Fruit fly (Drosophila melanogaster) whole organism, prepupa: Measurements from ENCODE around the gene CG13733.

Source experiments
- Blimp-1 ChIP-seq: fragments of 200-800 bp; sonication (Bioruptor generic); optimal IDR thresholded peaks from 3 replicates; lab custom pipeline; 2017; ENCODE audit warnings: missing biosample characterization, missing genetic modification characterization, mild to moderate bottlenecking, moderate library complexity, missing genetic modification reagents
- CG10631 ChIP-seq: fragments of 200-800 bp; sonication (Bioruptor generic); optimal IDR thresholded peaks from 2 replicates; lab custom pipeline; 2016; ENCODE audit warnings: missing biosample characterization, missing genetic modification characterization
- CG11294 ChIP-seq: fragments of 200-800 bp; sonication (Bioruptor generic); IDR thresholded peaks from 2 replicates; pipeline ENCODE4 v1.3.6; 2022; ENCODE audit warnings: missing biosample characterization, missing genetic modification characterization
- CG15336 ChIP-seq: fragments of 200-800 bp; sonication (Bioruptor generic); IDR thresholded peaks from 2 replicates; pipeline ENCODE4 v1.3.6; 2022; ENCODE audit warnings: missing biosample characterization, missing genetic modification characterization
- CG1621 ChIP-seq: fragments of 200-800 bp; sonication (Bioruptor generic); optimal IDR thresholded peaks from 3 replicates; lab custom pipeline; 2018; ENCODE audit warnings: missing biosample characterization, mild to moderate bottlenecking, missing genetic modification characterization
- CG16779 ChIP-seq: fragments of 200-800 bp; sonication (Bioruptor generic); optimal IDR thresholded peaks from 3 replicates; lab custom pipeline; 2017; ENCODE audit warnings: missing biosample characterization, mild to moderate bottlenecking, missing genetic modification characterization
- CG3032 ChIP-seq: fragments of 200-800 bp; optimal IDR thresholded peaks from 2 replicates; lab custom pipeline; 2019; ENCODE audit warnings: missing biosample characterization, mild to moderate bottlenecking, missing genetic modification characterization, moderate library complexity
- CG32006 ChIP-seq: fragments of 200-800 bp; sonication (Bioruptor generic); optimal IDR thresholded peaks from 3 replicates; lab custom pipeline; 2017; ENCODE audit warnings: missing biosample characterization, mild to moderate bottlenecking, missing genetic modification characterization
- CG4318 ChIP-seq: fragments of 200-800 bp; sonication (Bioruptor generic); optimal IDR thresholded peaks from 3 replicates; lab custom pipeline; 2017; ENCODE audit warnings: missing biosample characterization, mild to moderate bottlenecking, missing genetic modification characterization
- CG6276 ChIP-seq: fragments of 200-800 bp; sonication (Bioruptor generic); optimal IDR thresholded peaks from 2 replicates; lab custom pipeline; 2017; ENCODE audit warnings: missing biosample characterization, mild to moderate bottlenecking, missing genetic modification characterization
- CG6792 ChIP-seq: fragments of 200-800 bp; sonication (Bioruptor generic); optimal IDR thresholded peaks from 3 replicates; lab custom pipeline; 2016; ENCODE audit warnings: missing biosample characterization, missing genetic modification characterization
- CG6854 ChIP-seq: fragments of 200-800 bp; sonication (Bioruptor generic); optimal IDR thresholded peaks from 2 replicates; lab custom pipeline; 2017; ENCODE audit warnings: missing biosample characterization, mild to moderate bottlenecking, missing genetic modification characterization
- CG7368 ChIP-seq: fragments of 200-800 bp; sonication (Bioruptor generic); optimal IDR thresholded peaks from 3 replicates; lab custom pipeline; 2016; ENCODE audit warnings: missing biosample characterization, missing genetic modification characterization
- CG8632 ChIP-seq: fragments of 200-800 bp; sonication (Bioruptor generic); optimal IDR thresholded peaks from 3 replicates; lab custom pipeline; 2016; ENCODE audit warnings: missing biosample characterization, missing genetic modification characterization
- Eip75B ChIP-seq: fragments of 200-800 bp; sonication (Bioruptor generic); optimal IDR thresholded peaks from 3 replicates; lab custom pipeline; 2016; ENCODE audit warnings: missing biosample characterization, missing genetic modification characterization
- Eip78C ChIP-seq: fragments of 200-800 bp; sonication (Bioruptor generic); peaks from one replicate; lab custom pipeline; 2016; ENCODE audit warnings: missing biosample characterization, missing genetic modification characterization
- Eip93F ChIP-seq: fragments of 200-800 bp; sonication (Bioruptor generic); optimal IDR thresholded peaks from 2 replicates; lab custom pipeline; 2016; ENCODE audit warnings: missing biosample characterization, mild to moderate bottlenecking, missing genetic modification characterization
- Ets21C ChIP-seq: fragments of 200-800 bp; sonication (Bioruptor generic); optimal IDR thresholded peaks from 3 replicates; lab custom pipeline; 2016; ENCODE audit warnings: missing biosample characterization, missing genetic modification characterization
- Gug ChIP-seq: fragments of 200-800 bp; sonication (Bioruptor generic); IDR thresholded peaks from 2 replicates; pipeline ENCODE4 v1.3.6; 2022; ENCODE audit warnings: missing biosample characterization, missing genetic modification characterization
- Hr38 ChIP-seq: sonication (Bioruptor generic); optimal IDR thresholded peaks from 2 replicates; lab custom pipeline; 2016; ENCODE audit warnings: missing biosample characterization, missing genetic modification characterization
- Lpt ChIP-seq: fragments of 200-800 bp; sonication (Bioruptor generic); optimal IDR thresholded peaks from 3 replicates; lab custom pipeline; 2016; ENCODE audit warnings: missing biosample characterization, missing genetic modification characterization
- Met ChIP-seq: fragments of 200-800 bp; sonication (Bioruptor generic); optimal IDR thresholded peaks from 3 replicates; lab custom pipeline; 2016; ENCODE audit warnings: missing biosample characterization, missing genetic modification characterization
- OdsH ChIP-seq: fragments of 200-800 bp; sonication (Bioruptor generic); optimal IDR thresholded peaks from 3 replicates; lab custom pipeline; 2016; ENCODE audit warnings: missing biosample characterization, missing genetic modification characterization
- Smox ChIP-seq: fragments of 200-800 bp; sonication (Bioruptor generic); optimal IDR thresholded peaks from 3 replicates; lab custom pipeline; 2016; ENCODE audit warnings: missing biosample characterization, missing genetic modification characterization
- Sox14 ChIP-seq: fragments of 200-800 bp; sonication (Bioruptor generic); optimal IDR thresholded peaks from 3 replicates; lab custom pipeline; 2016; ENCODE audit warnings: missing biosample characterization, missing genetic modification characterization
- acj6 ChIP-seq: fragments of 200-800 bp; sonication (Bioruptor generic); optimal IDR thresholded peaks from 3 replicates; lab custom pipeline; 2016; ENCODE audit warnings: missing biosample characterization, missing genetic modification characterization
- cyc ChIP-seq: fragments of 200-800 bp; sonication (Bioruptor generic); optimal IDR thresholded peaks from 3 replicates; lab custom pipeline; 2016; ENCODE audit warnings: missing biosample characterization, missing genetic modification characterization
- dsx ChIP-seq: fragments of 200-800 bp; optimal IDR thresholded peaks from 3 replicates; lab custom pipeline; 2019; ENCODE audit warnings: missing biosample characterization, mild to moderate bottlenecking, missing genetic modification characterization, moderate library complexity; ENCODE audit not compliant: poor library complexity, severe bottlenecking
- eg ChIP-seq: fragments of 200-800 bp; sonication (Bioruptor generic); IDR thresholded peaks from 3 replicates; pipeline ENCODE4 v1.3.6; 2022; ENCODE audit warnings: missing biosample characterization, missing genetic modification characterization
- esn ChIP-seq: fragments of 200-800 bp; sonication (Bioruptor generic); optimal IDR thresholded peaks from 2 replicates; lab custom pipeline; 2016; ENCODE audit warnings: missing biosample characterization, mild to moderate bottlenecking, missing genetic modification characterization, moderate library complexity
- fd59A ChIP-seq: fragments of 200-800 bp; sonication (Bioruptor generic); optimal IDR thresholded peaks from 2 replicates; lab custom pipeline; 2017; ENCODE audit warnings: missing biosample characterization, mild to moderate bottlenecking, missing genetic modification characterization, missing genetic modification reagents
- fd85E ChIP-seq: fragments of 200-800 bp; sonication (Bioruptor generic); optimal IDR thresholded peaks from 3 replicates; lab custom pipeline; 2016; ENCODE audit warnings: missing biosample characterization, missing genetic modification characterization
- fkh ChIP-seq: fragments of 200-800 bp; sonication (Bioruptor generic); optimal IDR thresholded peaks from 3 replicates; lab custom pipeline; 2017; ENCODE audit warnings: missing biosample characterization, mild to moderate bottlenecking, missing genetic modification characterization, moderate library complexity
- pdm3 ChIP-seq: fragments of 200-800 bp; sonication (Bioruptor generic); optimal IDR thresholded peaks from 3 replicates; lab custom pipeline; 2016; ENCODE audit warnings: missing biosample characterization, missing genetic modification characterization
- salr ChIP-seq, 2 experiments: fragments of 200-800 bp; sonication (Bioruptor generic); optimal IDR thresholded peaks; 3 replicates each; lab custom pipeline; 2016 to 2018; ENCODE audit warnings: missing biosample characterization in 2 of 2, missing genetic modification characterization in 2 of 2, mild to moderate bottlenecking in 1 of 2
- ss ChIP-seq, 2 experiments: fragments of 200-800 bp; sonication (Bioruptor generic); optimal IDR thresholded peaks; 2 replicates in 1 of 2; 3 replicates in 1 of 2; lab custom pipeline; 2017 to 2018; ENCODE audit warnings: mild to moderate bottlenecking in 2 of 2, missing biosample characterization in 2 of 2, missing genetic modification characterization in 2 of 2, moderate library complexity in 1 of 2
- svp ChIP-seq: fragments of 200-800 bp; sonication (Bioruptor generic); peaks from one replicate; lab custom pipeline; 2016; ENCODE audit warnings: missing biosample characterization, missing genetic modification characterization

Gene CG13733

dm6 chr3L:17493256-17493655 lies 14.5 kb upstream of the CG13733 start:
- TF ChIP-seq eg (GFP tag; lab: Robert Waterston, UW) = peak; percentile 10; the same call in 1 of the 3 replicates
- no peak for TF ChIP-seq cyc (GFP tag; lab: Kevin White, UChicago)

- no peak for TF ChIP-seq Met (GFP tag; lab: Kevin White, UChicago)
- no peak for TF ChIP-seq CG11294 (GFP tag; lab: Robert Waterston, UW)
- no peak for TF ChIP-seq CG8632
- TF ChIP-seq Smox (GFP tag; lab: Kevin White, UChicago) = no peak
- peak; percentile 10 for TF ChIP-seq Blimp-1 (GFP tag; lab: Kevin White, UChicago)
- TF ChIP-seq Ets21C (GFP tag; lab: Kevin White, UChicago) = no peak
- TF ChIP-seq dsx (GFP tag; lab: Kevin White, UChicago) = peak; percentile 87
- TF ChIP-seq Hr38 (GFP tag; lab: Kevin White, UChicago) = no peak
- TF ChIP-seq svp = no peak
- no peak for TF ChIP-seq Lpt (GFP tag; lab: Kevin White, UChicago)
- peak; percentile 3 for TF ChIP-seq Eip75B (GFP tag; lab: Kevin White, UChicago)
- TF ChIP-seq CG6792 (GFP tag; lab: Kevin White, UChicago) = no peak
- no peak for TF ChIP-seq Sox14 (GFP tag; lab: Kevin White, UChicago)
- TF ChIP-seq Eip93F (GFP tag; lab: Kevin White, UChicago) = no peak
- peak; percentile 1 for TF ChIP-seq CG1621
- peak in 1 of 2 experiments; percentile 93 for TF ChIP-seq ss (GFP tag; optimal IDR thresholded peaks at IDR 0.05; lab: Kevin White, UChicago)
- peak; percentile 72 for TF ChIP-seq Eip78C
- no peak for TF ChIP-seq fd59A
- TF ChIP-seq, all 60 proteins: peak for 6
Observed at dm6 chr3L:17491646-17492045, 12.9 kb upstream of the CG13733 start.

- peak; percentile 89 for TF ChIP-seq svp
- TF ChIP-seq Eip78C = peak; percentile 62
- TF ChIP-seq fd85E (GFP tag; lab: Kevin White, UChicago) = no peak
- TF ChIP-seq CG6854 (GFP tag; lab: Kevin White, UChicago) = no peak
- TF ChIP-seq pdm3 = no peak
- TF ChIP-seq CG4318 = no peak
- TF ChIP-seq Eip75B (GFP tag; lab: Kevin White, UChicago) = peak; percentile 5
- TF ChIP-seq CG3032 (tag; lab: Kevin White, UChicago) = no peak
- no peak for TF ChIP-seq salr (GFP tag; optimal IDR thresholded peaks at IDR 0.05; lab: Kevin White, UChicago)
- TF ChIP-seq Gug (GFP tag; lab: Robert Waterston, UW) = no peak
- no peak for TF ChIP-seq CG6276 (GFP tag; lab: Kevin White, UChicago)
- peak; percentile 16 for TF ChIP-seq CG1621
- TF ChIP-seq fkh (GFP tag; lab: Kevin White, UChicago) = peak; percentile 12
- no peak for TF ChIP-seq Eip93F (GFP tag; lab: Kevin White, UChicago)
- TF ChIP-seq CG32006 (GFP tag; lab: Kevin White, UChicago) = no peak
- no peak for TF ChIP-seq CG15336
- no peak for TF ChIP-seq acj6 (GFP tag; lab: Kevin White, UChicago)
- TF ChIP-seq CG7368 (GFP tag; lab: Kevin White, UChicago) = no peak
- TF ChIP-seq CG10631 (GFP tag; lab: Kevin White, UChicago) = no peak
- no peak for TF ChIP-seq OdsH (GFP tag; lab: Kevin White, UChicago)
- peak; percentile 2 to 27 for TF ChIP-seq ss (GFP tag; optimal IDR thresholded peaks at IDR 0.05; lab: Kevin White, UChicago)
- peak; percentile 30 for TF ChIP-seq Blimp-1 (GFP tag; lab: Kevin White, UChicago)
- no peak for TF ChIP-seq CG16779 (tag; lab: Kevin White, UChicago)
- no peak for TF ChIP-seq esn (GFP tag; lab: Kevin White, UChicago)
Observed at dm6 chr3L:17488622-17489391, 10.1 kb upstream of the CG13733 start.
